Worm (Caenorhabditis elegans): ENCODE measurements around the gene C10C6.13.

C10C6.13 gene

ce11 chrIV:11459684-11460083, 9.9 kb downstream of the C10C6.13 start, which contains the start of gene npr-3:
Gene npr-3 (plus strand): TSS chrIV:11459984.
- TF ChIP-seq pha-4 (tag; optimal IDR thresholded peaks at IDR 0.05) (no peak), mep-1 (tag; optimal IDR thresholded peaks at IDR 0.05) (no peak), ztf-11 (tag; optimal IDR thresholded peaks at IDR 0.05) (no peak), ces-1 (GFP tag; optimal IDR thresholded peaks at IDR 0.05) (no peak), ceh-43 (GFP tag; optimal IDR thresholded peaks at IDR 0.05) (no peak), ceh-83 (GFP tag; optimal IDR thresholded peaks at IDR 0.05) (no peak), mls-2 (tag; optimal IDR thresholded peaks at IDR 0.05) (no peak), bed-3 (GFP tag; optimal IDR thresholded peaks at IDR 0.05) (no peak), zip-8 (tag; optimal IDR thresholded peaks at IDR 0.05) (no peak), unc-120 (tag; optimal IDR thresholded peaks at IDR 0.05; ENCODE audit: poor library complexity, severe bottlenecking) (no peak), tbx-8 (GFP tag; optimal IDR thresholded peaks at IDR 0.05) (no peak), cnd-1 (tag; optimal IDR thresholded peaks at IDR 0.05) (no peak), lin-13 (tag; optimal IDR thresholded peaks at IDR 0.05) (no peak), ham-2 (GFP tag; optimal IDR thresholded peaks at IDR 0.05) (no peak), blmp-1 (tag; optimal IDR thresholded peaks at IDR 0.05) (no peak), elt-1 (tag; optimal IDR thresholded peaks at IDR 0.05; ENCODE audit: borderline replicate concordance, insufficient read depth) (no peak), snpc-4 (tag; optimal IDR thresholded peaks at IDR 0.05) (no peak), nhr-28 (tag; optimal IDR thresholded peaks at IDR 0.05) (no peak)

- TF ChIP-seq snpc-4 (tag; optimal IDR thresholded peaks at IDR 0.05), result no peak
- no peak for TF ChIP-seq elt-1 (tag; optimal IDR thresholded peaks at IDR 0.05; ENCODE audit: borderline replicate concordance, insufficient read depth)
- TF ChIP-seq flh-1 (GFP tag; optimal IDR thresholded peaks at IDR 0.05), result no peak
- no peak for TF ChIP-seq nhr-28 (tag; optimal IDR thresholded peaks at IDR 0.05)
- TF ChIP-seq nhr-76 (tag; optimal IDR thresholded peaks at IDR 0.05), result no peak
- no peak for TF ChIP-seq lin-13 (tag; optimal IDR thresholded peaks at IDR 0.05)
- no peak for TF ChIP-seq unc-39 (tag; optimal IDR thresholded peaks at IDR 0.05)
- TF ChIP-seq nhr-237 (tag; optimal IDR thresholded peaks at IDR 0.05), result no peak
- no peak for TF ChIP-seq mab-5 (tag; optimal IDR thresholded peaks at IDR 0.05)
- TF ChIP-seq unc-120 (tag; optimal IDR thresholded peaks at IDR 0.05; ENCODE audit: poor library complexity, severe bottlenecking), result no peak
- no peak for TF ChIP-seq bed-3 (GFP tag; optimal IDR thresholded peaks at IDR 0.05)
- TF ChIP-seq ham-2 (GFP tag; optimal IDR thresholded peaks at IDR 0.05), result no peak
- TF ChIP-seq cnd-1 (tag; optimal IDR thresholded peaks at IDR 0.05), result no peak
- TF ChIP-seq ceh-39 (tag; optimal IDR thresholded peaks at IDR 0.05), result no peak
- no peak for TF ChIP-seq mls-2 (tag; optimal IDR thresholded peaks at IDR 0.05)
These were observed 10.8 kb downstream of the C10C6.13 start for ce11 chrIV:11458700-11459263.

- no peak for TF ChIP-seq M03D4.4 (tag; optimal IDR thresholded peaks at IDR 0.05)
- TF ChIP-seq ceh-43 (GFP tag; optimal IDR thresholded peaks at IDR 0.05), result no peak
- no peak for TF ChIP-seq unc-62 (GFP tag; optimal IDR thresholded peaks at IDR 0.05)
- TF ChIP-seq lsy-2 (tag; optimal IDR thresholded peaks at IDR 0.05), result no peak
- TF ChIP-seq nhr-12 (tag; optimal IDR thresholded peaks at IDR 0.05), result no peak
- no peak for TF ChIP-seq flh-1 (GFP tag; optimal IDR thresholded peaks at IDR 0.05)
- no peak for TF ChIP-seq ces-1 (GFP tag; optimal IDR thresholded peaks at IDR 0.05)
- TF ChIP-seq unc-39 (tag; optimal IDR thresholded peaks at IDR 0.05), result no peak
These were observed 13.7 kb downstream of the C10C6.13 start for ce11 chrIV:11455824-11456223.

ce11 chrIV:11452928-11453327, 16.6 kb downstream of the C10C6.13 start:
- TF ChIP-seq ceh-43 (GFP tag; optimal IDR thresholded peaks at IDR 0.05) (no peak), mab-5 (tag; optimal IDR thresholded peaks at IDR 0.05) (no peak), bed-3 (GFP tag; optimal IDR thresholded peaks at IDR 0.05) (no peak), ces-1 (GFP tag; optimal IDR thresholded peaks at IDR 0.05) (no peak), zip-8 (tag; optimal IDR thresholded peaks at IDR 0.05) (no peak), blmp-1 (tag; optimal IDR thresholded peaks at IDR 0.05) (no peak), cnd-1 (tag; optimal IDR thresholded peaks at IDR 0.05) (no peak), mep-1 (tag; optimal IDR thresholded peaks at IDR 0.05) (no peak), ceh-83 (GFP tag; optimal IDR thresholded peaks at IDR 0.05) (no peak), elt-3 (tag; optimal IDR thresholded peaks at IDR 0.05) (no peak), tbx-8 (GFP tag; optimal IDR thresholded peaks at IDR 0.05) (no peak), nhr-76 (tag; optimal IDR thresholded peaks at IDR 0.05) (no peak), sptf-1 (tag; optimal IDR thresholded peaks at IDR 0.05) (no peak), snpc-4 (tag; optimal IDR thresholded peaks at IDR 0.05) (no peak), unc-120 (tag; optimal IDR thresholded peaks at IDR 0.05; ENCODE audit: poor library complexity, severe bottlenecking) (no peak), nhr-2 (tag; optimal IDR thresholded peaks at IDR 0.05) (no peak), lsy-2 (tag; optimal IDR thresholded peaks at IDR 0.05) (no peak), nhr-237 (tag; optimal IDR thresholded peaks at IDR 0.05) (no peak), lin-32 (GFP tag; optimal IDR thresholded peaks at IDR 0.05) (no peak), nhr-12 (tag; optimal IDR thresholded peaks at IDR 0.05) (no peak)

Measured in whole organism, mixed stage, embryonic.